Worm (Caenorhabditis elegans): ENCODE results near the gene K08D8.4.

DNA sequence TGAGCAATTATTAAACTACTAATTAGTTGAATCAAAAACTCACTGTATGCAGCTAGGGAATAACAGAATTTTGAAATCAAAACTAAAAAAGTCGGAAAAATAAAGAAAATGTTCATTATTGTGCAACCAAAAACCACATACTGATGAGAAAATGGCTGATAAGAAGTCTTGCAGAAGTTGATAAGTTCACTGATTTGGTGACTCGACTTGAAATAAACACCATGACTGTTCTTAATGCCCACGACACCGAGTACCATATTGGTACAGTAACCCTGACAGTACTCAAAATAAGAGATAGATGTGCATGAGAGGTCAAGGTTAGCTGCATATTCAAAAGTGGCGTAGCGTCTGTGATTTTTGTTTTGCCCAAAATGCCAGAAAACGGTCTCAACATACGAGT is 23.8 kb downstream of the K08D8.4 start:
- TF ChIP-seq ama-1 (optimal IDR thresholded peaks at IDR 0.05) (no peak), C34F6.9 (tag; optimal IDR thresholded peaks at IDR 0.05) (no peak), mdl-1 (tag; optimal IDR thresholded peaks at IDR 0.05) (no peak), nhr-11 (tag; optimal IDR thresholded peaks at IDR 0.05) (no peak), ceh-82 (tag; optimal IDR thresholded peaks at IDR 0.05) (no peak), nhr-25 (tag; optimal IDR thresholded peaks at IDR 0.05) (no peak), F13H6.1 (tag; optimal IDR thresholded peaks at IDR 0.05) (no peak), nhr-77 (tag; optimal IDR thresholded peaks at IDR 0.05) (no peak)

Data from whole organism, L2 larva.